Fruit fly (Drosophila melanogaster): ENCODE data around the gene Ugt37A1.

Gene Ugt37A1

dm6 chr2L:20417597-20418286 is 43.8 kb upstream of the Ugt37A1 start (continued):
- TF ChIP-seq CG3281 (GFP tag; optimal IDR thresholded peaks at IDR 0.05) (peak; percentile 27), CG4730 (GFP tag; IDR thresholded peaks at IDR 0.05) (0 out of 2 replicates have a peak, but pooled peaks have one; percentile 26), lbe (GFP tag; optimal IDR thresholded peaks at IDR 0.05) (no peak), kay (GFP tag; optimal IDR thresholded peaks at IDR 0.05) (peak; percentile 72), CG12155 (GFP tag; optimal IDR thresholded peaks at IDR 0.05) (peak; percentile 3), pros (GFP tag; optimal IDR thresholded peaks at IDR 0.05) (no peak), CG3838 (GFP tag; optimal IDR thresholded peaks at IDR 0.05) (no peak), Jarid2 (GFP tag; optimal IDR thresholded peaks at IDR 0.05) (no peak), CG8290 (GFP tag; optimal IDR thresholded peaks at IDR 0.05) (no peak), CG8290 (tag; optimal IDR thresholded peaks at IDR 0.05) (peak in 1 of 2 experiments; percentile 11), lab (GFP tag; optimal IDR thresholded peaks at IDR 0.05) (peak; percentile 21), Hsf (GFP tag; optimal IDR thresholded peaks at IDR 0.05) (no peak), CG2120 (GFP tag; optimal IDR thresholded peaks at IDR 0.05) (peak; percentile 59), vfl (GFP tag; optimal IDR thresholded peaks at IDR 0.05) (no peak), CG3847 (GFP tag; IDR thresholded peaks at IDR 0.05) (no peak), org-1 (GFP tag; optimal IDR thresholded peaks at IDR 0.05) (no peak), vnd (GFP tag; IDR thresholded peaks at IDR 0.05; ENCODE audit: partially characterized antibody) (no peak), bab2 (GFP tag; optimal IDR thresholded peaks at IDR 0.05) (peak; percentile 6), NFAT (GFP tag; IDR thresholded peaks at IDR 0.05) (0 out of 2 replicates have a peak, but pooled peaks have one; percentile 23), bbx (GFP tag; IDR thresholded peaks at IDR 0.05; ENCODE audit: partially characterized antibody) (no peak), lilli (GFP tag; optimal IDR thresholded peaks at IDR 0.05) (peak; percentile 43), CG1233 (GFP tag; optimal IDR thresholded peaks at IDR 0.05) (peak; percentile 7), CG11456 (GFP tag; IDR thresholded peaks at IDR 0.05) (peak; percentile 62; the same call in 2 of the 3 replicates), Dbx (GFP tag; IDR thresholded peaks at IDR 0.05) (peak; percentile 42; the same call in 1 of the 3 replicates), Xbp1 (GFP tag; optimal IDR thresholded peaks at IDR 0.05) (no peak), vvl (GFP tag; IDR thresholded peaks at IDR 0.05) (peak; percentile 45), psq (GFP tag; optimal IDR thresholded peaks at IDR 0.05) (peak; percentile 5), CG10543 (GFP tag; optimal IDR thresholded peaks at IDR 0.05) (peak; percentile 57), tna (GFP tag; IDR thresholded peaks at IDR 0.05; ENCODE audit: partially characterized antibody) (no peak), row (GFP tag; IDR thresholded peaks at IDR 0.05) (peak; percentile 75), slbo (GFP tag; IDR thresholded peaks at IDR 0.05) (peak; percentile 52; the same call in 1 of the 2 replicates), ftz-f1 (GFP tag; optimal IDR thresholded peaks at IDR 0.05) (peak; percentile 84), lmd (GFP tag; IDR thresholded peaks at IDR 0.05) (peak; percentile 22; the same call in 1 of the 2 replicates), chinmo (GFP tag; IDR thresholded peaks at IDR 0.05; ENCODE audit: partially characterized antibody) (peak; percentile 35; the same call in 2 of the 4 replicates), Trl (optimal IDR thresholded peaks at IDR 0.05) (peak in 1 of 2 experiments; percentile 70), Trl (GFP tag; optimal IDR thresholded peaks at IDR 0.05) (no peak), HLH3B (GFP tag; IDR thresholded peaks at IDR 0.05) (0 out of 2 replicates have a peak, but pooled peaks have one; percentile 8), CG9437 (GFP tag; optimal IDR thresholded peaks at IDR 0.05) (no peak), Pdp1 (GFP tag; optimal IDR thresholded peaks at IDR 0.05) (peak in 1 of 2 experiments; percentile 35), exex (tag; optimal IDR thresholded peaks at IDR 0.05) (peak; percentile 47), Dref (GFP tag; IDR thresholded peaks at IDR 0.05) (peak; percentile 30; the same call in 1 of the 2 replicates), sug (tag; optimal IDR thresholded peaks at IDR 0.05) (peak; percentile 86), CG6689 (GFP tag; IDR thresholded peaks at IDR 0.05) (peak; percentile 25; the same call in 1 of the 2 replicates), CG9932 (GFP tag; IDR thresholded peaks at IDR 0.05) (peak; percentile 52; the same call in 1 of the 2 replicates), tgo (GFP tag; IDR thresholded peaks at IDR 0.05) (peak; percentile 26; the same call in 1 of the 3 replicates), z (GFP tag; IDR thresholded peaks at IDR 0.05) (0 out of 3 replicates have a peak, but pooled peaks have one; percentile 12), gcm (GFP tag; optimal IDR thresholded peaks at IDR 0.05) (no peak), CG13424 (tag; optimal IDR thresholded peaks at IDR 0.05) (peak; percentile 31), CG1603 (tag; optimal IDR thresholded peaks at IDR 0.05) (peak; percentile 28), Atf6 (GFP tag; IDR thresholded peaks at IDR 0.05) (peak; percentile 24; the same call in 1 of the 2 replicates)

Data from whole organism, embryonic.